Worm (Caenorhabditis elegans): ENCODE measurements around the gene rpb-9.

rpb-9 gene

DNA sequence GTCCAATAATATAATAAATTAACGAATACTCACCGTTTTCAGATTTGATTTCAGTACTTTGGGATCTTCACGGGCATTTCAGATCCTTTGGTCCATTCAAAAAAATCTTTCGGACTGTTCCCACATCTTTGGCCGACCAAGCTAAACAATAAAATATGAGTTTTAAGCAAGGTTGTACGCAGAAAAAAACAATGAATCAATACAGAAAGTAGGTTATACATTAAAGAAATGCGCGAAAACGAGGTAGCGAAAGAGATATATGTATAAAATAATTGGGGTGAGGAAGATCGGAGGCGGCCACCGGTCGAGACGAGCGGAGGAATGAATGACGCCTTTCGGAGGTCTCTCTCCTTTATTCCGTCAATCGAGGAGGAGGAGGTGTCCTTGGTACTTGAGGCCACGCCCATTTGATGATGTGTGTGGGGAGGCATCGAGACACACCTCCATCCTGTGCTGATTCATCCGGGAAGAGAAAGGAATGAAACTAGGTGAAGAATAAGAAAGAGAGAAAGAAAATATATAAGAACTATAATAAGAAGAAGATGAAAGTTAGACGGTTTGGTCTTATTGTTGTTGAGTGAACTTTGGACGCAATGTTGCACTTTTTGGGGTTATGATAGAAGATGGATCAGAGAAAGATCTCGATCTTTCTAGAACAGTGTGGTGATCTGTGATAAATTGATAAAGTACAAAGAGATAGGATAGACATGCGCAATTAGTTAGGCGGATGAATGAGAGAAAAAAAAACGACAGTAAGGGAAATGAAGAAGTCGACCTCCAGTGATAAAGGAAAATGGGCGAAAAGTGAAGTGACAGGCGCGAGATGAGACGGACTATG lies 28.3 kb upstream of the rpb-9 start (continued):
- TF ChIP-seq ZK546.5 (tag; optimal IDR thresholded peaks at IDR 0.05) (no peak), jun-1 (tag; optimal IDR thresholded peaks at IDR 0.05) (peak; percentile 8), dmd-9 (GFP tag; IDR thresholded peaks at IDR 0.05) (no peak), Y5F2A.4 (GFP tag; optimal IDR thresholded peaks at IDR 0.05) (no peak), skn-1 (tag; optimal IDR thresholded peaks at IDR 0.05) (no peak), aly-2 (tag; optimal IDR thresholded peaks at IDR 0.05) (no peak), nhr-6 (tag; optimal IDR thresholded peaks at IDR 0.05) (no peak), tag-97 (GFP tag; IDR thresholded peaks at IDR 0.05) (no peak), dmd-6 (GFP tag; IDR thresholded peaks at IDR 0.05) (0 out of 2 replicates have a peak, but pooled peaks have one; percentile 13), attf-4 (tag; optimal IDR thresholded peaks at IDR 0.05) (no peak), php-3 (GFP tag; IDR thresholded peaks at IDR 0.05) (no peak), hlh-11 (tag; optimal IDR thresholded peaks at IDR 0.05) (peak; percentile 43), aha-1 (tag) (peak; percentile 48), F10B5.3 (tag; optimal IDR thresholded peaks at IDR 0.05) (no peak), zfp-2 (tag; optimal IDR thresholded peaks at IDR 0.05) (no peak), F37D6.2 (tag; optimal IDR thresholded peaks at IDR 0.05) (no peak), cey-2 (tag; optimal IDR thresholded peaks at IDR 0.05; ENCODE audit: borderline replicate concordance, insufficient read depth) (no peak), unc-62 (GFP tag; optimal IDR thresholded peaks at IDR 0.05 in 1 of 2) (no peak), unc-62 (tag; optimal IDR thresholded peaks at IDR 0.05) (no peak), ztf-7 (tag; optimal IDR thresholded peaks at IDR 0.05) (no peak), egl-43 (GFP tag; IDR thresholded peaks at IDR 0.05) (no peak), ztf-11 (tag; optimal IDR thresholded peaks at IDR 0.05) (no peak), nhr-237 (tag; optimal IDR thresholded peaks at IDR 0.05) (no peak), mep-1 (tag; optimal IDR thresholded peaks at IDR 0.05) (peak; percentile 5), nhr-11 (tag; optimal IDR thresholded peaks at IDR 0.05) (no peak), zag-1 (tag; optimal IDR thresholded peaks at IDR 0.05) (no peak), daf-12 (tag; optimal IDR thresholded peaks at IDR 0.05) (no peak), nhr-102 (tag; optimal IDR thresholded peaks at IDR 0.05) (no peak), D1046.2 (GFP tag; IDR thresholded peaks at IDR 0.05) (no peak), zfp-3 (GFP tag; conservative IDR thresholded peaks at IDR 0.05) (no peak), zip-2 (tag; optimal IDR thresholded peaks at IDR 0.05) (no peak), lsy-2 (tag; optimal IDR thresholded peaks at IDR 0.05) (peak in 1 of 2 experiments; percentile 60), set-16 (GFP tag; IDR thresholded peaks at IDR 0.05) (peak; percentile 48; the same call in 1 of the 2 replicates), daf-19 (GFP tag; conservative IDR thresholded peaks at IDR 0.05) (no peak), lin-1 (GFP tag; IDR thresholded peaks at IDR 0.05) (no peak), hmg-1.1 (GFP tag; IDR thresholded peaks at IDR 0.05) (no peak), dve-1 (tag; optimal IDR thresholded peaks at IDR 0.05; ENCODE audit: insufficient read depth) (peak; percentile 51), lin-29 (GFP tag; IDR thresholded peaks at IDR 0.05) (no peak), mxl-2 (GFP tag; conservative IDR thresholded peaks at IDR 0.05) (no peak), ceh-20 (GFP tag; IDR thresholded peaks at IDR 0.05) (no peak), madf-5 (GFP tag; IDR thresholded peaks at IDR 0.05) (no peak), ama-1 (optimal IDR thresholded peaks at IDR 0.05) (peak; percentile 88), lin-38 (GFP tag; IDR thresholded peaks at IDR 0.05) (no peak), arid-1 (GFP tag; conservative IDR thresholded peaks at IDR 0.05) (no peak), R02D3.7 (tag; optimal IDR thresholded peaks at IDR 0.05) (no peak), ceh-62 (tag; optimal IDR thresholded peaks at IDR 0.05) (no peak), nhr-41 (GFP tag; IDR thresholded peaks at IDR 0.05) (no peak), daf-16 (GFP tag; optimal IDR thresholded peaks at IDR 0.05) (no peak), daf-16 (tag; optimal IDR thresholded peaks at IDR 0.05) (no peak), fkh-10 (GFP tag; optimal IDR thresholded peaks at IDR 0.05) (no peak), nhr-28 (tag; optimal IDR thresholded peaks at IDR 0.05) (peak; percentile 43), lir-3 (tag; optimal IDR thresholded peaks at IDR 0.05) (no peak)

All from whole organism, L4 larva.